Fruit fly (Drosophila melanogaster) S2 (cell line): ENCODE data around the gene CG33695.
A peak's percentile ranks its signal among the peaks of the same experiment; 100 is the strongest.

Experiments used
- CG8478 ChIP-seq: fragments of >200 bp; optimal IDR thresholded peaks from 2 replicates; lab custom pipeline; 2018
- CTCF ChIP-seq, 2 experiments: fragments of >200 bp; optimal IDR thresholded peaks; 2 replicates each; lab custom pipeline; 2018

CG33695 gene

dm6 chr2L:11296483-11296882 is 18.7 kb downstream of the CG33695 start:
- TF ChIP-seq CTCF (optimal IDR thresholded peaks at IDR 0.05; lab: Kevin White, UChicago) (no peak), CG8478 (lab: Kevin White, UChicago) (no peak)

- TF ChIP-seq CTCF (optimal IDR thresholded peaks at IDR 0.05; lab: Kevin White, UChicago): no peak
- no peak for TF ChIP-seq CG8478 (lab: Kevin White, UChicago)
These were observed 24.7 kb downstream of the CG33695 start for dm6 chr2L:11302507-11302906.

- no peak for TF ChIP-seq CG8478 (lab: Kevin White, UChicago)
- TF ChIP-seq CTCF (optimal IDR thresholded peaks at IDR 0.05; lab: Kevin White, UChicago): no peak
These were observed 28.3 kb downstream of the CG33695 start for dm6 chr2L:11306091-11306490.

dm6 chr2L:11307072-11307471 is 29.3 kb downstream of the CG33695 start:
- TF ChIP-seq CTCF (optimal IDR thresholded peaks at IDR 0.05; lab: Kevin White, UChicago) (no peak), CG8478 (lab: Kevin White, UChicago) (no peak)

dm6 chr2L:11309806-11310205 is 32.0 kb downstream of the CG33695 start:
- TF ChIP-seq CG8478 (lab: Kevin White, UChicago) (no peak), CTCF (optimal IDR thresholded peaks at IDR 0.05; lab: Kevin White, UChicago) (no peak)

- TF ChIP-seq CTCF (optimal IDR thresholded peaks at IDR 0.05; lab: Kevin White, UChicago): no peak
- no peak for TF ChIP-seq CG8478 (lab: Kevin White, UChicago)
These were observed 39.9 kb downstream of the CG33695 start for dm6 chr2L:11317655-11318278.

dm6 chr2L:11318464-11318863 is 40.6 kb downstream of the CG33695 start:
- TF ChIP-seq CTCF (optimal IDR thresholded peaks at IDR 0.05; lab: Kevin White, UChicago) (peak; percentile 34 to 63), CG8478 (lab: Kevin White, UChicago) (no peak)

- no peak for TF ChIP-seq CTCF (optimal IDR thresholded peaks at IDR 0.05; lab: Kevin White, UChicago)
These were observed 41.4 kb downstream of the CG33695 start for dm6 chr2L:11319221-11319620.

dm6 chr2L:11322115-11322514 is 44.3 kb downstream of the CG33695 start:
- TF ChIP-seq CTCF (optimal IDR thresholded peaks at IDR 0.05; lab: Kevin White, UChicago) (no peak), CG8478 (lab: Kevin White, UChicago) (no peak)

- no peak for TF ChIP-seq CG8478 (lab: Kevin White, UChicago)
- TF ChIP-seq CTCF (optimal IDR thresholded peaks at IDR 0.05; lab: Kevin White, UChicago): no peak
These were observed 45.0 kb downstream of the CG33695 start for dm6 chr2L:11322800-11323199.

dm6 chr2L:11323917-11324316 is 46.1 kb downstream of the CG33695 start:
- TF ChIP-seq CG8478 (lab: Kevin White, UChicago) (no peak), CTCF (optimal IDR thresholded peaks at IDR 0.05; lab: Kevin White, UChicago) (no peak)

dm6 chr2L:11326373-11326772 is 48.6 kb downstream of the CG33695 start:
- TF ChIP-seq CG8478 (lab: Kevin White, UChicago) (no peak), CTCF (optimal IDR thresholded peaks at IDR 0.05; lab: Kevin White, UChicago) (no peak)

dm6 chr2L:11328357-11328756 is 50.5 kb downstream of the CG33695 start:
- TF ChIP-seq CTCF (optimal IDR thresholded peaks at IDR 0.05; lab: Kevin White, UChicago) (no peak), CG8478 (lab: Kevin White, UChicago) (no peak)
